Fruit fly (Drosophila melanogaster): ENCODE results near the gene yellow-c.

The yellow-c gene

DNA sequence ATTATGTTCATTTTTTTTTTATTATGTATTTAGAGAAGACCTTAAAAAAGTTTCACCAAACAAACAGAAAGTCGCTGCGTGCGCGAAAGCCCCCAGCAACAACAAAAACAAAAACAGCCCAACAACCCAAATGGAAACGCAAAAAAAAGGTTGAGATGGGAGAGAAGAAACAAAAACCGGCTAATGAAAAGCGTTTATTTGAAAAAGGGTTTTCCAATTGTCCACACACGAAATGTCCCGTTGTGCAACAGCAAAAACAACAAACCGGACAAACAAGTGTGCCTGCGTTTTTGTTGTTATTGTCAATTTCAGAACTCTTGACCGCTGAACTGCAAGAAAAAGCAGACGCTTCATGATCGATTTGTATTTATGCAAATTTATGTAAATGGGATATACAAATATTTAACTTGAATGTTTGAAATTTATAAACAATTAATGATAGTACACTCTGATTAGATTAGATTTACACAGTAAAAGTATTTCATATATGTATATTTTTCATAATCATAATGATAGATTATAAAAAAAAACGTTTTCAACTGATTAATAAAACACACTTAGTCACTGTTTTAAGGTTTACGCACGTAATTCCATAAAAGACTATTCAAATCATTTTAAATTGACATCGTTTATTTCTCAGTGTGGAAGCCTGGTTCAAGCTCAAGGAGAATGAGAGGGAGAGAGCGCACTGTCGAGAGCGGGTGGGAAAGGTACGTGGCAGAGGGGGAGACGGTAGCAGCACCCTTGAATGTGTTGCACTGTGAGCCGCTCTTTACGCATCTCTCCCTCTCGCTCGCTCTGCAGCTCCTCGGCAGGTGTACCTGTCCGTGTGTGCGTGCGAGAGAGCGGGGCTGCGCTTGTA, 21.4 kb downstream of the yellow-c start (continued):
- peak; percentile 67 for TF ChIP-seq odd (GFP tag; optimal IDR thresholded peaks at IDR 0.05)
- peak; percentile 66 to 94 for TF ChIP-seq Trl (optimal IDR thresholded peaks at IDR 0.05)
- TF ChIP-seq Trl (GFP tag; optimal IDR thresholded peaks at IDR 0.05), result peak; percentile 20
- no peak for TF ChIP-seq Sin3A (optimal IDR thresholded peaks at IDR 0.05)
- no peak for TF ChIP-seq Poxn (GFP tag; IDR thresholded peaks at IDR 0.05)
- TF ChIP-seq Abd-B (GFP tag; optimal IDR thresholded peaks at IDR 0.05), result peak; percentile 31
- TF ChIP-seq dpn (GFP tag; optimal IDR thresholded peaks at IDR 0.05), result peak; percentile 47 to 74
- TF ChIP-seq eve (GFP tag; optimal IDR thresholded peaks at IDR 0.05), result peak in 1 of 2 experiments; percentile 88
- TF ChIP-seq ERR (GFP tag; optimal IDR thresholded peaks at IDR 0.05), result no peak
- TF ChIP-seq CG15073 (GFP tag; optimal IDR thresholded peaks at IDR 0.05), result no peak
- TF ChIP-seq esg (GFP tag; conservative IDR thresholded peaks at IDR 0.05), result peak; percentile 65
- no peak for TF ChIP-seq fd64A (GFP tag; optimal IDR thresholded peaks at IDR 0.05)
- no peak for TF ChIP-seq sna (GFP tag; IDR thresholded peaks at IDR 0.05; ENCODE audit: partially characterized antibody)
- TF ChIP-seq dmrt11E (tag; optimal IDR thresholded peaks at IDR 0.05), result peak; percentile 87
- TF ChIP-seq crc (GFP tag; optimal IDR thresholded peaks at IDR 0.05), result no peak
- TF ChIP-seq gce (GFP tag; IDR thresholded peaks at IDR 0.05), result 0 out of 3 replicates have a peak, but pooled peaks have one; percentile 29
- no peak for TF ChIP-seq br (optimal IDR thresholded peaks at IDR 0.05)
- peak; percentile 74 for TF ChIP-seq ssp (GFP tag; IDR thresholded peaks at IDR 0.05)
- no peak for TF ChIP-seq CG13287 (GFP tag; IDR thresholded peaks at IDR 0.05; ENCODE audit: partially characterized antibody)
- TF ChIP-seq CG32767 (GFP tag; IDR thresholded peaks at IDR 0.05), result no peak
- no peak for TF ChIP-seq HLH54F (GFP tag; optimal IDR thresholded peaks at IDR 0.05)
- peak; percentile 63; the same call in 2 of the 3 replicates for TF ChIP-seq CG11093 (GFP tag; IDR thresholded peaks at IDR 0.05)
- no peak for TF ChIP-seq Doc3 (GFP tag; IDR thresholded peaks at IDR 0.05; ENCODE audit: partially characterized antibody)
- TF ChIP-seq CG10366 (GFP tag; IDR thresholded peaks at IDR 0.05), result peak; percentile 32; the same call in 1 of the 2 replicates
- TF ChIP-seq Gug (GFP tag; IDR thresholded peaks at IDR 0.05), result peak; percentile 35; the same call in 1 of the 4 replicates
- TF ChIP-seq Atf3 (GFP tag; optimal IDR thresholded peaks at IDR 0.05), result no peak
- peak; percentile 65 for TF ChIP-seq CG1529 (GFP tag; optimal IDR thresholded peaks at IDR 0.05)
- peak; percentile 14 for TF ChIP-seq CG4707 (GFP tag; optimal IDR thresholded peaks at IDR 0.05)
- TF ChIP-seq HmgD (GFP tag; optimal IDR thresholded peaks at IDR 0.05), result no peak
- peak; percentile 86 for TF ChIP-seq dmrt99B (tag; optimal IDR thresholded peaks at IDR 0.05)
- peak; percentile 56 for TF ChIP-seq nau (GFP tag; optimal IDR thresholded peaks at IDR 0.05)
- peak; percentile 46 to 84 for TF ChIP-seq Hr51 (GFP tag; optimal IDR thresholded peaks at IDR 0.05)
- no peak for TF ChIP-seq h (optimal IDR thresholded peaks at IDR 0.05)
- no peak for TF ChIP-seq ash1 (GFP tag; optimal IDR thresholded peaks at IDR 0.05)
- TF ChIP-seq croc (GFP tag; conservative IDR thresholded peaks at IDR 0.05), result peak; percentile 72
- peak; percentile 24 for TF ChIP-seq CG6683 (GFP tag; optimal IDR thresholded peaks at IDR 0.05)
- peak; percentile 79 for TF ChIP-seq bcd (GFP tag; optimal IDR thresholded peaks at IDR 0.05)
- TF ChIP-seq pzg (GFP tag; optimal IDR thresholded peaks at IDR 0.05), result no peak
- peak; percentile 68 for TF ChIP-seq Spps (tag; optimal IDR thresholded peaks at IDR 0.05)
- peak; percentile 54 for TF ChIP-seq trh (GFP tag; optimal IDR thresholded peaks at IDR 0.05)
- peak; percentile 42 for TF ChIP-seq CG1647 (GFP tag; optimal IDR thresholded peaks at IDR 0.05)
- TF ChIP-seq CG13424 (tag; optimal IDR thresholded peaks at IDR 0.05), result peak; percentile 72
- peak; percentile 46; the same call in 1 of the 2 replicates for TF ChIP-seq sob (GFP tag; IDR thresholded peaks at IDR 0.05)
- peak; percentile 10; the same call in 1 of the 2 replicates for TF ChIP-seq Ravus (GFP tag; IDR thresholded peaks at IDR 0.05)
- no peak for TF ChIP-seq CG17912 (GFP tag; optimal IDR thresholded peaks at IDR 0.05)
- no peak for TF ChIP-seq CG14441 (GFP tag; IDR thresholded peaks at IDR 0.05)
- peak; percentile 73 for TF ChIP-seq CG12659 (GFP tag; optimal IDR thresholded peaks at IDR 0.05)
- TF ChIP-seq kah (GFP tag; optimal IDR thresholded peaks at IDR 0.05), result peak; percentile 41
- TF ChIP-seq dan (GFP tag; IDR thresholded peaks at IDR 0.05), result no peak
- no peak for TF ChIP-seq shn (GFP tag; optimal IDR thresholded peaks at IDR 0.05)

All from whole organism, embryonic.